Worm (Caenorhabditis elegans): ENCODE results near the gene R02D5.9.

DNA sequence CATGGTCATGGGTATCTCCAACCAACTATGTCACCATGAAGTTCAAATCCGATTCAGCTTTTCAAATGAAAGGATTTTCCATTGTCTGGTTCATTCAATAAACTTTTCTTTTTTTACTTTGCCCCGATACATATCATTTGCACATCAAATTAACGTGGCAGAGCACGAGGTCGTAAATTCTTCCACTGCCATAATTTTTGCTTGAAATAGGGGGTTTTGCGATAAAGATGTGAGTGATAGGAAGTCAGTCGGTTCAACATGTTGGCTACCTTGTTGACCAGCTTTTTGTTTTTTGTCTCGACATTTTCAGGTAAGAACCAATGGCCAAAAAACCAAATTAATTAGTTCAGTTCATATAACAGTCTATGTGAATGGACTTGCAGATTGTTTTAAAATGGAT is 34.2 kb downstream of the R02D5.9 start, which contains the start of gene clec-54:
- no peak for TF ChIP-seq nhr-11 (tag; optimal IDR thresholded peaks at IDR 0.05)
- TF ChIP-seq mes-2 (tag; optimal IDR thresholded peaks at IDR 0.05; ENCODE audit: poor library complexity, severe bottlenecking), result no peak
- TF ChIP-seq fkh-10 (GFP tag; optimal IDR thresholded peaks at IDR 0.05), result no peak
- TF ChIP-seq pha-4 (GFP tag; IDR thresholded peaks at IDR 0.05), result no peak
- TF ChIP-seq pha-4 (tag; optimal IDR thresholded peaks at IDR 0.05), result no peak
- no peak for TF ChIP-seq zag-1 (tag; optimal IDR thresholded peaks at IDR 0.05)
- no peak for TF ChIP-seq ZK546.5 (tag; optimal IDR thresholded peaks at IDR 0.05)
- TF ChIP-seq lsy-2 (tag; optimal IDR thresholded peaks at IDR 0.05), result no peak
- TF ChIP-seq snpc-4 (tag; optimal IDR thresholded peaks at IDR 0.05), result no peak
- peak; percentile 18 for TF ChIP-seq nhr-28 (tag; optimal IDR thresholded peaks at IDR 0.05)

Data from whole organism, L4 larva.